Fruit fly (Drosophila melanogaster) whole organism, prepupa: ENCODE data around the gene Mulk.

Experiments used
- Smox ChIP-seq: fragments of 200-800 bp; sonication (Bioruptor generic); optimal IDR thresholded peaks from 3 replicates; lab custom pipeline; 2016; ENCODE audit warnings: missing biosample characterization, missing genetic modification characterization
- dac ChIP-seq: fragments of 200-800 bp; sonication (Bioruptor generic); optimal IDR thresholded peaks from 2 replicates; lab custom pipeline; 2017; ENCODE audit warnings: missing biosample characterization, mild to moderate bottlenecking, missing genetic modification characterization
- esn ChIP-seq: fragments of 200-800 bp; sonication (Bioruptor generic); optimal IDR thresholded peaks from 2 replicates; lab custom pipeline; 2016; ENCODE audit warnings: missing biosample characterization, mild to moderate bottlenecking, missing genetic modification characterization, moderate library complexity

DNA sequence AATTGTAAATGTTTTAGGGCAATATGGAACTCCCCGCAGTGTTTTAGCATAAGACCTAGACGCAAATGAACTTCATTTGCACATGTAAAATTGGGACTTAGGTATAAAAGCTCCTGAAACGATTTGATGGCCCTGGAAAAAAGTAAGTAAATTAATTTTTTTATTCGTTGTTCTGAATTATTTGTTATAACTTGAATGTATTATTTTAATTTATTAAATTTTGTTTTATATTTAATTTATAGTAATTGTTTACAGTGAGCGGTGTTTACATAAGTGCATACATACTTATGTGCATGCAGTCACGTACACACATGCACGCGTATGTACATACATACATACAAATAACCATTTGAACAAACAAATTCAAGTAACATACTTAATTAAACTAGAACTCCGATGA is 6.6 kb downstream of the Mulk start:
- TF ChIP-seq Smox (GFP tag; lab: Kevin White, UChicago) (no peak), esn (GFP tag; lab: Kevin White, UChicago) (no peak), dac (GFP tag; lab: Kevin White, UChicago) (no peak)
